Fruit fly (Drosophila melanogaster): ENCODE results near the gene CG33912.

Gene CG33912

dm6 chr3L:20778224-20779063, 23.0 kb upstream of the CG33912 start, which contains the start of the genes Pex16 and Pex14 (continued):
- TF ChIP-seq Trl (optimal IDR thresholded peaks at IDR 0.05) (no peak), Trl (GFP tag; optimal IDR thresholded peaks at IDR 0.05) (peak; percentile 78), sob (GFP tag; IDR thresholded peaks at IDR 0.05) (peak; percentile 79), CG18262 (tag; optimal IDR thresholded peaks at IDR 0.05) (peak; percentile 67), CG10274 (GFP tag; optimal IDR thresholded peaks at IDR 0.05) (peak; percentile 38), sisA (GFP tag; IDR thresholded peaks at IDR 0.05) (peak; percentile 78), CG8765 (GFP tag; IDR thresholded peaks at IDR 0.05) (0 out of 2 replicates have a peak, but pooled peaks have one; percentile 39), CG11695 (GFP tag; IDR thresholded peaks at IDR 0.05) (no peak), CG30403 (GFP tag; optimal IDR thresholded peaks at IDR 0.05) (peak; percentile 84), H15 (GFP tag; IDR thresholded peaks at IDR 0.05) (0 out of 3 replicates have a peak, but pooled peaks have one; percentile 52), CG4707 (GFP tag; optimal IDR thresholded peaks at IDR 0.05) (peak; percentile 2), Sry-β (GFP tag; optimal IDR thresholded peaks at IDR 0.05) (peak; percentile 10), CG15269 (tag; optimal IDR thresholded peaks at IDR 0.05) (peak; percentile 68), ind (GFP tag; optimal IDR thresholded peaks at IDR 0.05) (peak; percentile 81), lola (GFP tag; optimal IDR thresholded peaks at IDR 0.05) (peak in 1 of 3 experiments; percentile 72), CG18619 (GFP tag; optimal IDR thresholded peaks at IDR 0.05) (peak; percentile 69), gt (GFP tag; IDR thresholded peaks at IDR 0.05) (no peak), CG6689 (GFP tag; IDR thresholded peaks at IDR 0.05) (peak; percentile 99), CG10431 (GFP tag; optimal IDR thresholded peaks at IDR 0.05) (no peak), CG10462 (GFP tag; optimal IDR thresholded peaks at IDR 0.05) (peak; percentile 5), Myb (GFP tag; optimal IDR thresholded peaks at IDR 0.05) (peak; percentile 66), CG6813 (GFP tag; optimal IDR thresholded peaks at IDR 0.05) (no peak), Atf3 (GFP tag; optimal IDR thresholded peaks at IDR 0.05) (peak; percentile 75), pnt (GFP tag; optimal IDR thresholded peaks at IDR 0.05) (peak; percentile 86), kay (GFP tag; optimal IDR thresholded peaks at IDR 0.05) (peak; percentile 49), lov (optimal IDR thresholded peaks at IDR 0.05) (no peak), lov (GFP tag; IDR thresholded peaks at IDR 0.05) (no peak), CG11504 (tag; optimal IDR thresholded peaks at IDR 0.05) (no peak), CG10979 (tag; optimal IDR thresholded peaks at IDR 0.05) (peak; percentile 39), ttk (GFP tag; IDR thresholded peaks at IDR 0.05) (peak; percentile 73), maf-S (GFP tag; optimal IDR thresholded peaks at IDR 0.05) (peak; percentile 72), wek (GFP tag; optimal IDR thresholded peaks at IDR 0.05) (peak; percentile 30), Bteb2 (GFP tag; optimal IDR thresholded peaks at IDR 0.05) (peak; percentile 61), CG17829 (tag; optimal IDR thresholded peaks at IDR 0.05) (peak; percentile 64), Meics (GFP tag; optimal IDR thresholded peaks at IDR 0.05) (peak; percentile 74), en (GFP tag; optimal IDR thresholded peaks at IDR 0.05) (peak; percentile 35), danr (GFP tag; IDR thresholded peaks at IDR 0.05) (no peak), CoRest (tag; optimal IDR thresholded peaks at IDR 0.05) (peak; percentile 79), fd96Cb (tag; optimal IDR thresholded peaks at IDR 0.05) (peak; percentile 58), Mad (GFP tag; optimal IDR thresholded peaks at IDR 0.05) (peak; percentile 58), CG10959 (GFP tag; IDR thresholded peaks at IDR 0.05) (no peak), so (GFP tag; IDR thresholded peaks at IDR 0.05) (peak; percentile 66; the same call in 1 of the 3 replicates), cas (GFP tag; IDR thresholded peaks at IDR 0.05) (no peak), h (optimal IDR thresholded peaks at IDR 0.05) (no peak), tio (GFP tag; optimal IDR thresholded peaks at IDR 0.05) (no peak), bowl (GFP tag; IDR thresholded peaks at IDR 0.05) (no peak), stwl (tag; optimal IDR thresholded peaks at IDR 0.05) (peak; percentile 30), CG2120 (GFP tag; optimal IDR thresholded peaks at IDR 0.05) (peak; percentile 85), Antp (GFP tag; optimal IDR thresholded peaks at IDR 0.05) (peak; percentile 81), CG10565 (GFP tag; optimal IDR thresholded peaks at IDR 0.05) (no peak)

Measured in whole organism, embryonic.